Worm (Caenorhabditis elegans): ENCODE data around the gene sup-35.
"Not testable (repeated sequence)": the region's sequence is repeated elsewhere in the genome, so short reads cannot be mapped to it uniquely, and the experiment has no call there.

Gene sup-35

DNA sequence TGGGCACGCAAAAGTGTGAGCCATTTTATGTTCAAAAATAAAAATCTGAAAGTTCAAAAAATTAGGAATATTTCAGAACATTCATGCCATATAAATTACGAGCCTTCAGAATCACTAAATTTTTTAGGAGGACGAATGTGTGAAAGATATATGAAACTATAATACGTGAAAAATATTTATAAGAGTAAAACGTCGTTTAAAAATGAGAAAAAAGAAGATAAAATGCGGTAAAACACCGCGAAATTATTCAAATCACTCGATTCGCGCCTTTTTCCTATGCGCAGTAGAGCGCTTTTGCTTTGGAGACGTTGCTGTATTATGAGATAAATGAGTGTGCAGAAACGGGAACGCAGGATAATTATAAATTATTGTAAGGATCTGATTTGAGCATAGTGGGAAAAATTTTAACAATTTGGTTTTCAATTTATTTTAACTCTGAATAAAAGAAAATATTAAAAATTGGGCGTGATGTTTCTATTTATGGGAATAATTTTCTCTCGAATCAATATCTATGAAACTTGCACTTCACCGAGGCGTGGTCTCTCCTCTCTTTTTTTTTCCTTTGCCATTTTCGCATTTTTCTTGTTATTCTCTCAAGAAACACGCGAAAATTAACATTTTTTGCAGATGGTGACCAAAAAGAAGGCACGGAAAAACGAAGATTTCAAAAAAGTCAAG is at the start of gene sup-35, which contains the start of gene Y48A6C.4:
TSS of gene sup-35 (minus strand) at position 51 of the 678 bp plus-strand sequence.
TSS of gene Y48A6C.4 (plus strand) at position 628 of the 678 bp plus-strand sequence.
- no peak for TF ChIP-seq med-1 (GFP tag; optimal IDR thresholded peaks at IDR 0.05; ENCODE audit: insufficient read depth)
- TF ChIP-seq klf-2 (GFP tag; conservative IDR thresholded peaks at IDR 0.05) = 0 out of 2 replicates have a peak, but pooled peaks have one; percentile 57
- TF ChIP-seq ztf-29 (GFP tag; IDR thresholded peaks at IDR 0.05) = no peak
- 0 out of 2 replicates have a peak, but pooled peaks have one; percentile 33 for TF ChIP-seq ref-1 (GFP tag; conservative IDR thresholded peaks at IDR 0.05)
- 0 out of 2 replicates have a peak, but pooled peaks have one; percentile 66 for TF ChIP-seq flt-1 (GFP tag; IDR thresholded peaks at IDR 0.05)
- TF ChIP-seq tab-1 (GFP tag; IDR thresholded peaks at IDR 0.05) = no peak
- no peak for TF ChIP-seq T22C8.4 (GFP tag; IDR thresholded peaks at IDR 0.05)
- TF ChIP-seq cog-1 (tag; optimal IDR thresholded peaks at IDR 0.05) = peak; percentile 77
- TF ChIP-seq ztf-23 (GFP tag; IDR thresholded peaks at IDR 0.05) = peak; percentile 71

DNA sequence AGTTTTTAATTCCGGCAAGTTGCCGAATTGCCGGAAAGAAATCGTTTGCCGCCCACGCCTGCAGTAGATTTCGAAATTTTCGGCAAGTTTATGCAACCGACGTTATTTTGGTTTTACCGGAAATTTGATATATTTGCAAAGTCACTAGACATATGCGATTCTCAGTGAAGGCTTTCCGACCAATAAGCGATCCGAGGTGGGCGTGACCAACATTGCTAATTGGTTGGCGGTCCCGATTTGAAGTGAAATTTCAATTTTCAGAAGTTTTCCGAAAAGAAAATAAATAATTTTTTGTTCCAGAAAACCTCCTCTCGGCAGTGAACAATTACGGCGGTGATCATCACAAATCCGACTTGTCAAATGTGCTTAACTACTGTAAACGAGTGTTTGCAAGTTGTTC is 38.9 kb upstream of the sup-35 start:
- no peak for TF ChIP-seq klf-2 (GFP tag; conservative IDR thresholded peaks at IDR 0.05)
- no peak for TF ChIP-seq med-1 (GFP tag; optimal IDR thresholded peaks at IDR 0.05; ENCODE audit: insufficient read depth)
- no peak for TF ChIP-seq ztf-29 (GFP tag; IDR thresholded peaks at IDR 0.05)
- no peak for TF ChIP-seq flt-1 (GFP tag; IDR thresholded peaks at IDR 0.05)
- no peak for TF ChIP-seq T22C8.4 (GFP tag; IDR thresholded peaks at IDR 0.05)
- TF ChIP-seq ref-1 (GFP tag; conservative IDR thresholded peaks at IDR 0.05) = no peak
- TF ChIP-seq tab-1 (GFP tag; IDR thresholded peaks at IDR 0.05) = no peak
- TF ChIP-seq cog-1 (tag; optimal IDR thresholded peaks at IDR 0.05) = no peak
- TF ChIP-seq ztf-23 (GFP tag; IDR thresholded peaks at IDR 0.05) = no peak

DNA sequence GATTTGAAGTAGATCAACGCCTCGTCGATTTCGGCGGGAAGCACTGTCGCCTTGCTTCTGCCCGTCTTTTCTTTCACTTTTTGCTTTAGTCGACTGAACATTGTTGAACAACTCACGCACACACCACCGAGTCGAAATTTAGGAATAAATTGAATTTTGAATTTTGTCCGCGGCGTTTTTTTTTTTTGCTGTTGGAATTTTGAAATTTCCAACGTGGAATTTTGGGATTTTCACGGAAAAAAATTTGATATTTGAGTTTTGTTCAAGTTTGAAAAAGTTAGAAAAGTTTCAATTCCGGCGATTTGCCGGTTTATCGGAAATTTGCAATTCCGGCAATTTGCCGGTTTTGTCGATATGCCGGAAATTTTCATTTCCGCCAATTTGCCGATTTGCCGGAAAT is 38.1 kb upstream of the sup-35 start, which contains the start of gene Y47D3A.31:
TSS of gene Y47D3A.31 (minus strand) at position 101 of the 400 bp plus-strand sequence.
- TF ChIP-seq flt-1 (GFP tag; IDR thresholded peaks at IDR 0.05) (no peak), ztf-29 (GFP tag; IDR thresholded peaks at IDR 0.05) (no peak), ref-1 (GFP tag; conservative IDR thresholded peaks at IDR 0.05) (no peak), tab-1 (GFP tag; IDR thresholded peaks at IDR 0.05) (no peak), T22C8.4 (GFP tag; IDR thresholded peaks at IDR 0.05) (no peak), ztf-23 (GFP tag; IDR thresholded peaks at IDR 0.05) (no peak), med-1 (GFP tag; optimal IDR thresholded peaks at IDR 0.05; ENCODE audit: insufficient read depth) (no peak), klf-2 (GFP tag; conservative IDR thresholded peaks at IDR 0.05) (no peak), cog-1 (tag; optimal IDR thresholded peaks at IDR 0.05) (no peak)

DNA sequence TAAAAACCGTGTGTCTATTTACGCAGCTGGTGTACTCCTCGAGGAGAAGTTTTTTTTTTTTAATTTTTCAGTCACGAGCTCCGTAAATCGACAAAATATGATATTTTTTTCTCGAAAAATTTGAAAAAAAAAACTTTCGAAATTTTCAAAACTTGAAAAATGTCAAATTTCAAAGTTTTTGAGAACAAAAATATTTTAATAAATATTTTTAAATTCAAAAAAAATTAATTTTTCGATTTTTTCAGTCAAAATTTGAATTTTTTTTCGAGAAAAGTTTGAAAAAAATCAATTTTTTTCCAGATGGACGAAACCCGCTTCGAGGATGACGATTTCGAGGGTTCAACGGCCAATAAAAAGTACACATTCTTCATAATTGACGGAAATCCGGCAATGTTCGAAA is 35.5 kb upstream of the sup-35 start, which contains the start of gene cku-70:
TSS of gene cku-70 (plus strand) at position 301 of the 400 bp plus-strand sequence.
- TF ChIP-seq med-1 (GFP tag; optimal IDR thresholded peaks at IDR 0.05; ENCODE audit: insufficient read depth) = no peak
- no peak for TF ChIP-seq T22C8.4 (GFP tag; IDR thresholded peaks at IDR 0.05)
- no peak for TF ChIP-seq klf-2 (GFP tag; conservative IDR thresholded peaks at IDR 0.05)
- TF ChIP-seq tab-1 (GFP tag; IDR thresholded peaks at IDR 0.05) = no peak
- TF ChIP-seq flt-1 (GFP tag; IDR thresholded peaks at IDR 0.05) = no peak
- TF ChIP-seq ztf-23 (GFP tag; IDR thresholded peaks at IDR 0.05) = no peak
- no peak for TF ChIP-seq ztf-29 (GFP tag; IDR thresholded peaks at IDR 0.05)
- TF ChIP-seq cog-1 (tag; optimal IDR thresholded peaks at IDR 0.05) = no peak
- no peak for TF ChIP-seq ref-1 (GFP tag; conservative IDR thresholded peaks at IDR 0.05)

DNA sequence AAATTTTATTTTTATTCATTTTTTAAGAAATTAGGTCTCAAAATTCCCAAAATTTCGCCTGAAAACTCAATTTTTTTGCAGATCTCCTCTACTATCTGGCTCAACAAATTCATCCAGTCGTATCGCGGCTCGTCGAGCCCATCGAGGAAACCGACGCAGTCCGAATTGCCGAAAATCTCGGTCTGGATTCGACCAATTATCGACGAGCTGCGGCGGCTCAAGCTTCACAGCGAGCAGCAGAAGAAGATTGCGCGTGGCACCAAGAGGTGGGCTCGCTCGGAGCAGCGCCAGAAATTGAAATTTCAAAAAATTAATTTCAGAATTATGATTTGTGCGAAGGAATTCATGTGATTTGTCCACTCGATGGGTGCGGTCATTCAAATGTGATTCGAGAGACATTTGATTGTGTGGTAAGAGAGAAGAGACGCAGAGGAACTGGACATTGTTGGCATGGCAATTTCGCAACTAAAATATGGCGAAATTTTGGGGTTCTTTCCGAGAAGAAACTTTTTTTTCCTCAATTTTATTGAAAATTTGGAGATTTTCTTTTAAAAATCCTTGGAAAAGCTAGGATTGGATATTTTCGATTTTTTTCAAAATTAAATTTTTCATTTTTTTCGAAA is 30.3 kb upstream of the sup-35 start:
- TF ChIP-seq klf-2 (GFP tag; conservative IDR thresholded peaks at IDR 0.05) (no peak), cog-1 (tag; optimal IDR thresholded peaks at IDR 0.05) (no peak)

DNA sequence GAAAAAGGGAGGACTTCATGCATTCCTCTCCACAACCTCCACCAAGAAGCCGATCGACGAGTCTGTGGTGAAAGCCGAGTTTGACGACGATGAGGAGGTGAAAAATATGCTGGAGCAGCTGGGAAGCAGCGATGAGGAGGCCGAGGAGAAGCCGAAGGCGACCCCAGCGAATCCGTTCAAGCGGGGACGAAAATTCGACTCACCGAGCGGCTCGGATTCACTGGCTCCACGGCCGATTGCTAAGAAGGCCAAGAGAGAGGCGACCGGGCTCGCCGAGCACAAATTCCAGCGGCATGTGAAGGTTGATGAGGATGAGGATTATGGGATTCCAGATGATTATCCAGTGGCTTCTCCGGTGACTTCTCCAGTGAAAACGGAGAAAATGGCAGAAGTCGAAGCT is 23.9 kb upstream of the sup-35 start:
- no peak for TF ChIP-seq klf-2 (GFP tag; conservative IDR thresholded peaks at IDR 0.05)
- TF ChIP-seq cog-1 (tag; optimal IDR thresholded peaks at IDR 0.05) = no peak
- TF ChIP-seq ztf-29 (GFP tag; IDR thresholded peaks at IDR 0.05) = no peak

DNA sequence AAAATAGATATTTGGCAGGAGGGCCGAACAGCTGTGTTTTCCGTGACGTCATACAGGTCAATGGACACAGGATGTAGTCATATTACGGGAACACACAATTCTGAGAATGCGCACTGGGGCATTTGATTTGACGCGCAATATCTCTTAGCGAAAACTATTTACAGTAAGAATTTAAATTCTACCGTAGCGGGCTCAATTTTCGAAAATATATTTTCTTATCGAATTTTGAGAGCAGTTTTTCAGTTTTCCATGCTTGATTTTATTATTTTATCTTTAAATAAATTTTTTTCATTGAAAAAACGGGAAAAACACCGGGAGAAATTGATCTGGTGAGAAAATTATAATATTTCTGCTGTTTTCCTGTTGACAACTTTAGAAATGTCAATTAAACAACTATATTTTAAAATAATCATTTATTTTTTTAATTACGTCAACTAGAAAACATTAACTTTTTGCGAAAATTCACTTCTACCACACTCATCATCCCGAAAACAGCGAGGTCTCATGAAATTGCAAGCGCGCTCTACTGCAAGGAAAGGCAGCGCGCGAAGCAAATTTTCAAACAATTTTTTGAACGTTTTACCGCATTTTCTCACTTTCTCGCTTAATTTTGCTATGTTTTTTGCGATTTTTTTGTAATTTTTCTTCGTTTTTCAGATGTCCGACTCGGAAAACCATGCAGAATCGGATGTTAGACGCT is 22.9 kb upstream of the sup-35 start, which contains the start of the genes Y47D3A.1 and pola-1:
TSS of gene Y47D3A.1 (minus strand) at position 51 of the 700 bp plus-strand sequence.
TSS of gene pola-1 (plus strand) at position 658 of the 700 bp plus-strand sequence.
- peak; percentile 84 for TF ChIP-seq ztf-23 (GFP tag; IDR thresholded peaks at IDR 0.05)
- TF ChIP-seq cog-1 (tag; optimal IDR thresholded peaks at IDR 0.05) = peak; percentile 69
- no peak for TF ChIP-seq ztf-29 (GFP tag; IDR thresholded peaks at IDR 0.05)
- no peak for TF ChIP-seq med-1 (GFP tag; optimal IDR thresholded peaks at IDR 0.05; ENCODE audit: insufficient read depth)
- peak; percentile 79 for TF ChIP-seq flt-1 (GFP tag; IDR thresholded peaks at IDR 0.05)
- 0 out of 2 replicates have a peak, but pooled peaks have one; percentile 60 for TF ChIP-seq klf-2 (GFP tag; conservative IDR thresholded peaks at IDR 0.05)
- TF ChIP-seq T22C8.4 (GFP tag; IDR thresholded peaks at IDR 0.05) = no peak
- TF ChIP-seq tab-1 (GFP tag; IDR thresholded peaks at IDR 0.05) = no peak
- no peak for TF ChIP-seq ref-1 (GFP tag; conservative IDR thresholded peaks at IDR 0.05)

DNA sequence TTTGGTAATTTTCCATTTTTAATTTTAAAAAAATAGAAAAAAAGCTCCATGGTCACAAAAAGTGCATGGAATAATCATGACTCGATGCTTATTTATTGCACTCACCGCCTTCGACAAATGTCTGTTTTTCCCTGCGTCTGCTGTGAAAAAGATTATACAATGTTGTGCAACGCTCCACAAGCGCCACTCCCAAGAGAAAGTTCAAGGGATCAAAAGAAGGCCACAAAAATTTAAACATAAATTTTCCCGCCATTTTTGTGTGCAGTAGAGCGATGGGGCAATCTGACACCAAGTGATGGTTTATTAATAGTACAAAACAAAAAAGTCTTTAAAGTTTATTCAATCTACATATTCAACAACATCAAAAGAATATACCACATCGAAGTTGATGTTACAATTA is 19.9 kb upstream of the sup-35 start, which contains the start of gene fbxa-128:
TSS of gene fbxa-128 (minus strand) at position 192 of the 400 bp plus-strand sequence.
- TF ChIP-seq flt-1 (GFP tag; IDR thresholded peaks at IDR 0.05) (no peak), tab-1 (GFP tag; IDR thresholded peaks at IDR 0.05) (no peak), T22C8.4 (GFP tag; IDR thresholded peaks at IDR 0.05) (no peak), klf-2 (GFP tag; conservative IDR thresholded peaks at IDR 0.05) (no peak), ref-1 (GFP tag; conservative IDR thresholded peaks at IDR 0.05) (no peak)

DNA sequence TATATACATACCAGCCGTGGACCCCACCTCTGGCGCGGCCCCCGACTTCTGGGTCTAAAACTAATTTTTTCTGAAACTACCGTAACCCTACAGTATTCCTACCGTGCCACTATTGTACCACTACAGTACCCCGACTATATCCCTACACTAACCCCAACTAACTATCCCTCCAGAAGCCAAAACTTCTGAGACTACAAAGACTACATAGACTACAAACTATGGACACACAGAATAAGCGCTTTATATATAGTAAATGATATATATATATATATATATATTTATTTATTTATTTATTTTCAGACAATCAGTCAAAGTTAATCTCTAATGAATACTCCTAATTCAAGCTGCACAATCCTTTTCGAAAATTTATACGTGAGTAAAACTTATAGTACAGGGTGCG is 12.4 kb upstream of the sup-35 start, which contains the start of gene pha-1:
TSS of gene pha-1 (plus strand) at position 301 of the 400 bp plus-strand sequence.
- TF ChIP-seq ztf-23, T22C8.4, flt-1 (GFP tag; IDR thresholded peaks at IDR 0.05): not testable (repeated sequence)
